Fruit fly (Drosophila melanogaster) whole organism, prepupa: Measurements from ENCODE around the gene osp.

Source experiments
- Blimp-1 ChIP-seq: fragments of 200-800 bp; sonication (Bioruptor generic); optimal IDR thresholded peaks from 3 replicates; lab custom pipeline; 2017; ENCODE audit warnings: missing biosample characterization, missing genetic modification characterization, mild to moderate bottlenecking, moderate library complexity, missing genetic modification reagents
- CG10631 ChIP-seq: fragments of 200-800 bp; sonication (Bioruptor generic); optimal IDR thresholded peaks from 2 replicates; lab custom pipeline; 2016; ENCODE audit warnings: missing biosample characterization, missing genetic modification characterization
- CG10669 ChIP-seq: fragments of 200-800 bp; sonication (Bioruptor generic); optimal IDR thresholded peaks from 3 replicates; lab custom pipeline; 2018; ENCODE audit warnings: missing biosample characterization, mild to moderate bottlenecking, missing genetic modification characterization, moderate library complexity
- CG11294 ChIP-seq: fragments of 200-800 bp; sonication (Bioruptor generic); IDR thresholded peaks from 2 replicates; pipeline ENCODE4 v1.3.6; 2022; ENCODE audit warnings: missing biosample characterization, missing genetic modification characterization
- CG11762 ChIP-seq: fragments of 200-800 bp; sonication (Bioruptor generic); optimal IDR thresholded peaks from 3 replicates; lab custom pipeline; 2016; ENCODE audit warnings: missing biosample characterization, missing genetic modification characterization; ENCODE audit not compliant: insufficient read depth
- CG11902 ChIP-seq: fragments of 200-800 bp; sonication (Bioruptor generic); optimal IDR thresholded peaks from 3 replicates; lab custom pipeline; 2016; ENCODE audit warnings: missing biosample characterization, missing genetic modification characterization
- CG15336 ChIP-seq: fragments of 200-800 bp; sonication (Bioruptor generic); IDR thresholded peaks from 2 replicates; pipeline ENCODE4 v1.3.6; 2022; ENCODE audit warnings: missing biosample characterization, missing genetic modification characterization
- CG16779 ChIP-seq: fragments of 200-800 bp; sonication (Bioruptor generic); optimal IDR thresholded peaks from 3 replicates; lab custom pipeline; 2017; ENCODE audit warnings: missing biosample characterization, mild to moderate bottlenecking, missing genetic modification characterization
- CG3032 ChIP-seq: fragments of 200-800 bp; optimal IDR thresholded peaks from 2 replicates; lab custom pipeline; 2019; ENCODE audit warnings: missing biosample characterization, mild to moderate bottlenecking, missing genetic modification characterization, moderate library complexity
- CG31627 ChIP-seq: fragments of 200-800 bp; sonication (Bioruptor generic); optimal IDR thresholded peaks from 3 replicates; lab custom pipeline; 2016; ENCODE audit warnings: missing biosample characterization, missing genetic modification characterization
- CG32006 ChIP-seq: fragments of 200-800 bp; sonication (Bioruptor generic); optimal IDR thresholded peaks from 3 replicates; lab custom pipeline; 2017; ENCODE audit warnings: missing biosample characterization, mild to moderate bottlenecking, missing genetic modification characterization
- CG34406 ChIP-seq: fragments of 200-800 bp; sonication (Bioruptor generic); optimal IDR thresholded peaks from 3 replicates; lab custom pipeline; 2016; ENCODE audit warnings: missing biosample characterization, missing genetic modification characterization
- CG3919 ChIP-seq: fragments of 200-800 bp; sonication (Bioruptor generic); optimal IDR thresholded peaks from 3 replicates; lab custom pipeline; 2016; ENCODE audit warnings: missing biosample characterization, missing genetic modification characterization
- CG4318 ChIP-seq: fragments of 200-800 bp; sonication (Bioruptor generic); optimal IDR thresholded peaks from 3 replicates; lab custom pipeline; 2017; ENCODE audit warnings: missing biosample characterization, mild to moderate bottlenecking, missing genetic modification characterization
- CG6163 ChIP-seq: fragments of 200-800 bp; sonication (Bioruptor generic); IDR thresholded peaks from 3 replicates; pipeline ENCODE4 v1.3.6; 2022; ENCODE audit warnings: missing biosample characterization, missing genetic modification characterization
- CG6276 ChIP-seq: fragments of 200-800 bp; sonication (Bioruptor generic); optimal IDR thresholded peaks from 2 replicates; lab custom pipeline; 2017; ENCODE audit warnings: missing biosample characterization, mild to moderate bottlenecking, missing genetic modification characterization
- CG6792 ChIP-seq: fragments of 200-800 bp; sonication (Bioruptor generic); optimal IDR thresholded peaks from 3 replicates; lab custom pipeline; 2016; ENCODE audit warnings: missing biosample characterization, missing genetic modification characterization
- CG6854 ChIP-seq: fragments of 200-800 bp; sonication (Bioruptor generic); optimal IDR thresholded peaks from 2 replicates; lab custom pipeline; 2017; ENCODE audit warnings: missing biosample characterization, mild to moderate bottlenecking, missing genetic modification characterization
- CG8119 ChIP-seq: fragments of 200-800 bp; sonication (Bioruptor generic); IDR thresholded peaks from 3 replicates; pipeline ENCODE4 v1.3.6; 2022; ENCODE audit warnings: missing biosample characterization, missing genetic modification characterization
- CG8319 ChIP-seq: fragments of 200-800 bp; sonication (Bioruptor generic); optimal IDR thresholded peaks from 3 replicates; lab custom pipeline; 2016; ENCODE audit warnings: missing biosample characterization, missing genetic modification characterization
- CG8632 ChIP-seq: fragments of 200-800 bp; sonication (Bioruptor generic); optimal IDR thresholded peaks from 3 replicates; lab custom pipeline; 2016; ENCODE audit warnings: missing biosample characterization, missing genetic modification characterization
- Eip75B ChIP-seq: fragments of 200-800 bp; sonication (Bioruptor generic); optimal IDR thresholded peaks from 3 replicates; lab custom pipeline; 2016; ENCODE audit warnings: missing biosample characterization, missing genetic modification characterization
- Eip78C ChIP-seq: fragments of 200-800 bp; sonication (Bioruptor generic); peaks from one replicate; lab custom pipeline; 2016; ENCODE audit warnings: missing biosample characterization, missing genetic modification characterization
- Eip93F ChIP-seq: fragments of 200-800 bp; sonication (Bioruptor generic); optimal IDR thresholded peaks from 2 replicates; lab custom pipeline; 2016; ENCODE audit warnings: missing biosample characterization, mild to moderate bottlenecking, missing genetic modification characterization
- Ets96B ChIP-seq: fragments of 200-800 bp; optimal IDR thresholded peaks from 2 replicates; lab custom pipeline; 2019; ENCODE audit warnings: missing biosample characterization, mild to moderate bottlenecking, missing genetic modification characterization, moderate library complexity
- Hr39 ChIP-seq: fragments of 200-800 bp; sonication (Bioruptor generic); optimal IDR thresholded peaks from 2 replicates; lab custom pipeline; 2016; ENCODE audit warnings: missing biosample characterization, missing genetic modification characterization
- Hr4 ChIP-seq: fragments of 200-800 bp; sonication (Bioruptor generic); optimal IDR thresholded peaks from 3 replicates; lab custom pipeline; 2016; ENCODE audit warnings: missing biosample characterization, missing genetic modification characterization
- OdsH ChIP-seq: fragments of 200-800 bp; sonication (Bioruptor generic); optimal IDR thresholded peaks from 3 replicates; lab custom pipeline; 2016; ENCODE audit warnings: missing biosample characterization, missing genetic modification characterization
- Smox ChIP-seq: fragments of 200-800 bp; sonication (Bioruptor generic); optimal IDR thresholded peaks from 3 replicates; lab custom pipeline; 2016; ENCODE audit warnings: missing biosample characterization, missing genetic modification characterization
- Sox102F ChIP-seq: fragments of 200-800 bp; sonication (Bioruptor generic); optimal IDR thresholded peaks from 2 replicates; lab custom pipeline; 2016; ENCODE audit warnings: missing biosample characterization, mild to moderate bottlenecking, missing genetic modification characterization
- Sox14 ChIP-seq: fragments of 200-800 bp; sonication (Bioruptor generic); optimal IDR thresholded peaks from 3 replicates; lab custom pipeline; 2016; ENCODE audit warnings: missing biosample characterization, missing genetic modification characterization
- achi ChIP-seq: fragments of 200-800 bp; sonication (Bioruptor generic); optimal IDR thresholded peaks from 3 replicates; lab custom pipeline; 2016; ENCODE audit warnings: missing biosample characterization, missing genetic modification characterization
- dac ChIP-seq: fragments of 200-800 bp; sonication (Bioruptor generic); optimal IDR thresholded peaks from 2 replicates; lab custom pipeline; 2017; ENCODE audit warnings: missing biosample characterization, mild to moderate bottlenecking, missing genetic modification characterization
- dsx ChIP-seq: fragments of 200-800 bp; optimal IDR thresholded peaks from 3 replicates; lab custom pipeline; 2019; ENCODE audit warnings: missing biosample characterization, mild to moderate bottlenecking, missing genetic modification characterization, moderate library complexity; ENCODE audit not compliant: poor library complexity, severe bottlenecking
- eg ChIP-seq: fragments of 200-800 bp; sonication (Bioruptor generic); IDR thresholded peaks from 3 replicates; pipeline ENCODE4 v1.3.6; 2022; ENCODE audit warnings: missing biosample characterization, missing genetic modification characterization
- fd59A ChIP-seq: fragments of 200-800 bp; sonication (Bioruptor generic); optimal IDR thresholded peaks from 2 replicates; lab custom pipeline; 2017; ENCODE audit warnings: missing biosample characterization, mild to moderate bottlenecking, missing genetic modification characterization, missing genetic modification reagents
- fkh ChIP-seq: fragments of 200-800 bp; sonication (Bioruptor generic); optimal IDR thresholded peaks from 3 replicates; lab custom pipeline; 2017; ENCODE audit warnings: missing biosample characterization, mild to moderate bottlenecking, missing genetic modification characterization, moderate library complexity
- lz ChIP-seq: fragments of 200-800 bp; sonication (Bioruptor generic); optimal IDR thresholded peaks from 3 replicates; lab custom pipeline; 2016; ENCODE audit warnings: missing biosample characterization, missing genetic modification characterization
- salr ChIP-seq, 2 experiments: fragments of 200-800 bp; sonication (Bioruptor generic); optimal IDR thresholded peaks; 3 replicates each; lab custom pipeline; 2016 to 2018; ENCODE audit warnings: missing biosample characterization in 2 of 2, missing genetic modification characterization in 2 of 2, mild to moderate bottlenecking in 1 of 2
- spab ChIP-seq: fragments of 200-800 bp; sonication (Bioruptor generic); optimal IDR thresholded peaks from 2 replicates; lab custom pipeline; 2017; ENCODE audit warnings: missing biosample characterization, mild to moderate bottlenecking, missing genetic modification characterization, missing genetic modification reagents
- ss ChIP-seq, 2 experiments: fragments of 200-800 bp; sonication (Bioruptor generic); optimal IDR thresholded peaks; 2 replicates in 1 of 2; 3 replicates in 1 of 2; lab custom pipeline; 2017 to 2018; ENCODE audit warnings: mild to moderate bottlenecking in 2 of 2, missing biosample characterization in 2 of 2, missing genetic modification characterization in 2 of 2, moderate library complexity in 1 of 2
- svp ChIP-seq: fragments of 200-800 bp; sonication (Bioruptor generic); peaks from one replicate; lab custom pipeline; 2016; ENCODE audit warnings: missing biosample characterization, missing genetic modification characterization

Gene osp

dm6 chr2L:14651685-14652536 lies 37.2 kb downstream of the osp start (continued):
- TF ChIP-seq CG10631, result peak; percentile 26
- TF ChIP-seq achi (GFP tag; lab: Kevin White, UChicago), result peak; percentile 43
- no peak for TF ChIP-seq Blimp-1
- peak; percentile 39 for TF ChIP-seq CG6792 (GFP tag; lab: Kevin White, UChicago)
- peak; percentile 30 for TF ChIP-seq dac (GFP tag; lab: Kevin White, UChicago)
- peak; percentile 54 for TF ChIP-seq CG34406 (GFP tag; lab: Kevin White, UChicago)
- TF ChIP-seq lz (GFP tag; lab: Kevin White, UChicago), result peak; percentile 50
- no peak for TF ChIP-seq CG4318 (GFP tag; lab: Kevin White, UChicago)
- TF ChIP-seq CG3919 (GFP tag; lab: Kevin White, UChicago), result peak; percentile 36
- TF ChIP-seq CG11902 (GFP tag; lab: Kevin White, UChicago), result peak; percentile 0

- no peak for TF ChIP-seq CG6276 (GFP tag; lab: Kevin White, UChicago)
- no peak for TF ChIP-seq CG31627 (GFP tag; lab: Kevin White, UChicago)
- 0 out of 3 replicates have a peak, but pooled peaks have one; percentile 26 for TF ChIP-seq CG8119 (GFP tag; lab: Robert Waterston, UW)
- TF ChIP-seq CG11294 (GFP tag; lab: Robert Waterston, UW), result no peak
- peak; percentile 72 for TF ChIP-seq dsx (GFP tag; lab: Kevin White, UChicago)
- no peak for TF ChIP-seq CG11762 (GFP tag; lab: Kevin White, UChicago)
- TF ChIP-seq lz (GFP tag; lab: Kevin White, UChicago), result no peak
- no peak for TF ChIP-seq CG6792 (GFP tag; lab: Kevin White, UChicago)
- TF ChIP-seq CG32006 (GFP tag; lab: Kevin White, UChicago), result no peak
- TF ChIP-seq Eip75B (GFP tag; lab: Kevin White, UChicago), result no peak
- TF ChIP-seq CG15336 (GFP tag; lab: Robert Waterston, UW), result peak; percentile 23; the same call in 1 of the 2 replicates
- 0 out of 3 replicates have a peak, but pooled peaks have one; percentile 36 for TF ChIP-seq eg
- peak; percentile 27 for TF ChIP-seq CG6854 (GFP tag; lab: Kevin White, UChicago)
- no peak for TF ChIP-seq Eip78C
- TF ChIP-seq CG6163 (GFP tag; lab: Robert Waterston, UW), result peak; percentile 66
- no peak for TF ChIP-seq fd59A (GFP tag; lab: Kevin White, UChicago)
- peak; percentile 95 for TF ChIP-seq Blimp-1
- TF ChIP-seq salr (GFP tag; optimal IDR thresholded peaks at IDR 0.05; lab: Kevin White, UChicago), result no peak
- no peak for TF ChIP-seq Sox14 (GFP tag; lab: Kevin White, UChicago)
- peak in 1 of 2 experiments; percentile 71 for TF ChIP-seq ss (GFP tag; optimal IDR thresholded peaks at IDR 0.05; lab: Kevin White, UChicago)
- no peak for TF ChIP-seq dac (GFP tag; lab: Kevin White, UChicago)
- no peak for TF ChIP-seq Hr4 (GFP tag; lab: Kevin White, UChicago)
- TF ChIP-seq CG8319 (GFP tag; lab: Kevin White, UChicago), result no peak
- TF ChIP-seq Sox102F (GFP tag; lab: Kevin White, UChicago), result no peak
- no peak for TF ChIP-seq Smox
- TF ChIP-seq Hr39 (GFP tag; lab: Kevin White, UChicago), result no peak
Measured at dm6 chr2L:14642090-14642632, 47.0 kb downstream of the osp start.

dm6 chr2L:14634986-14635385 lies 54.2 kb downstream of the osp start:
- TF ChIP-seq Ets96B (tag; lab: Kevin White, UChicago) (no peak), Sox102F (GFP tag; lab: Kevin White, UChicago) (peak; percentile 13), CG11294 (GFP tag; lab: Robert Waterston, UW) (no peak), Eip93F (GFP tag; lab: Kevin White, UChicago) (no peak), CG6792 (GFP tag; lab: Kevin White, UChicago) (no peak), CG6854 (GFP tag; lab: Kevin White, UChicago) (no peak), fkh (GFP tag; lab: Kevin White, UChicago) (no peak), eg (peak; percentile 67; the same call in 2 of the 3 replicates), svp (peak; percentile 66), achi (GFP tag; lab: Kevin White, UChicago) (peak; percentile 52), Smox (no peak), Sox14 (GFP tag; lab: Kevin White, UChicago) (no peak), CG16779 (peak; percentile 10), CG10669 (GFP tag; lab: Kevin White, UChicago) (no peak), CG8632 (no peak), CG10631 (peak; percentile 6), OdsH (peak; percentile 24), CG3032 (no peak), spab (GFP tag; lab: Kevin White, UChicago) (no peak), CG4318 (GFP tag; lab: Kevin White, UChicago) (peak; percentile 49), CG31627 (GFP tag; lab: Kevin White, UChicago) (no peak), Blimp-1 (no peak), Eip78C (peak; percentile 64), dsx (GFP tag; lab: Kevin White, UChicago) (no peak)
